Worm (Caenorhabditis elegans): ENCODE measurements around the gene hint-3.

DNA sequence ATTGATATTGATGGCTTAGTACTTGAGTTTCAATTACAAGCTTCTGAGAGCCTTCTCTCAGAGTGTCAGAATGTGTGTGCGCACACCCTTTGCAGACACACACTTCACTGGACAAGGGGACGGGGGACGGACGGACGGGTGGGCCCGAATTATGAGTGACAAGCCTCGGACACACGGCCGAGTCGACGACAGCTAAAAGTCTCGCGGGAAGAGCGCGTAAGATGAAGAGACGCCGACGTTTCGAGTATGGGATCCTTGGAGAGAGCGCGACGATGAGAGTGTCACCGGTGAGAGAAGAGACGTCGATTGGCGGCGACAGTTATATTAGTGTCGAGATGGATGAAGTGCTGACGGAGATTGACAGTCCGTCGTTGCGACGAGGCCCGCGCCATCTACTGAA lies 14.4 kb upstream of the hint-3 start:
- TF ChIP-seq R02D3.7 (tag; optimal IDR thresholded peaks at IDR 0.05) (no peak), unc-39 (tag; optimal IDR thresholded peaks at IDR 0.05) (no peak), lin-38 (GFP tag; IDR thresholded peaks at IDR 0.05) (no peak), ces-1 (GFP tag; optimal IDR thresholded peaks at IDR 0.05) (no peak), lsy-2 (tag; optimal IDR thresholded peaks at IDR 0.05) (no peak), fos-1 (tag; optimal IDR thresholded peaks at IDR 0.05) (no peak), aly-2 (tag; optimal IDR thresholded peaks at IDR 0.05) (no peak), T26A8.4 (GFP tag; IDR thresholded peaks at IDR 0.05) (no peak), F49E8.2 (tag; optimal IDR thresholded peaks at IDR 0.05; ENCODE audit: borderline replicate concordance) (no peak), mes-2 (tag; optimal IDR thresholded peaks at IDR 0.05; ENCODE audit: poor library complexity, severe bottlenecking) (no peak), nhr-28 (tag; optimal IDR thresholded peaks at IDR 0.05) (no peak), nhr-237 (tag; optimal IDR thresholded peaks at IDR 0.05) (no peak)
